Worm (Caenorhabditis elegans) whole organism, young adult: Measurements from ENCODE around the gene srg-3.

Experiments
- B0261.1 ChIP-seq: sonication (generic microtip); optimal IDR thresholded peaks from 2 replicates; lab custom pipeline; 2016; ENCODE audit warnings: mild to moderate bottlenecking, missing genetic modification characterization, moderate library complexity, missing compliant biosample characterization
- efl-1 ChIP-seq: fragments of 150-350 bp; optimal IDR thresholded peaks from 2 replicates; lab custom pipeline; 2014; ENCODE audit warnings: missing biosample characterization, missing genetic modification reagents, missing genetic modification characterization
- nfya-1 ChIP-seq: sonication (generic microtip); optimal IDR thresholded peaks from 2 replicates; lab custom pipeline; 2017; ENCODE audit warnings: antibody characterized with exemption, missing compliant biosample characterization, missing genetic modification characterization, borderline replicate concordance; ENCODE audit not compliant: insufficient read depth
- repo-1 ChIP-seq: sonication (generic microtip); optimal IDR thresholded peaks from 2 replicates; lab custom pipeline; 2017; ENCODE audit warnings: mild to moderate bottlenecking, missing genetic modification characterization, missing compliant biosample characterization
- snpc-4 ChIP-seq, 5 experiments: fragments of 150-350 bp in 1 of 5; sonication (generic microtip) in 4 of 5; optimal IDR thresholded peaks; 2 replicates each; lab custom pipeline; 2014 to 2018; ENCODE audit warnings: missing genetic modification characterization in 5 of 5, missing biosample characterization in 3 of 5, antibody characterized with exemption in 2 of 5, mild to moderate bottlenecking in 2 of 5, missing compliant biosample characterization in 2 of 5, missing genotype in 2 of 5, moderate library complexity in 2 of 5, missing genetic modification reagents in 1 of 5
- tlf-1 ChIP-seq: fragments of 200-800 bp; sonication (Bioruptor generic); optimal IDR thresholded peaks from 2 replicates; lab custom pipeline; 2018; ENCODE audit warnings: mild to moderate bottlenecking, missing genetic modification characterization, missing compliant biosample characterization
- unc-62 ChIP-seq: fragments of 150-350 bp; optimal IDR thresholded peaks from 2 replicates; lab custom pipeline; 2014; ENCODE audit warnings: missing biosample characterization, missing genetic modification reagents, missing genetic modification characterization

DNA sequence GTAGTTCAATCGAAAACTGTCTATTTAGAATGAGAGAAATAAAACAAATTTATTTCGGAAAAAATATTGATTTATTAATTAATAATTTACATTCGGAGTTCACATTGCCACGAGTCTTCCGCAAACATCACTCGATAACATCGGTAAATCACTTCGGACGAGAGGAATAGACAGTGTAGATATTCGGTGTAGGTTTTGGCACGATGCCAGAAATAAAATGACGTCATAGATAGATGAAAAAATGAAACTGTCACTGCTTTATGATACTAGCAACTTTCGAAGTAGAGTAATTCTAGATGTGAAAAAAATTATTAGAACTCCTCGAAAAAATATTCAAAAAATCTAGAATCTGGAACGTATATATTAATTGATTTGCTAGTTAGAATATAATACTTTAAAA is 9.3 kb upstream of the srg-3 start:
- no peak for TF ChIP-seq nfya-1 (tag; lab: Kevin White, UChicago)
- no peak for TF ChIP-seq B0261.1 (tag; lab: Kevin White, UChicago)
- no peak for TF ChIP-seq tlf-1
- no peak for TF ChIP-seq repo-1
- no peak for TF ChIP-seq efl-1 (GFP tag; lab: Kevin White, UChicago)
- TF ChIP-seq snpc-4 (GFP tag; optimal IDR thresholded peaks at IDR 0.05; lab: Kevin White, UChicago) = no peak
- no peak for TF ChIP-seq snpc-4 (tag; optimal IDR thresholded peaks at IDR 0.05; lab: Kevin White, UChicago)
- TF ChIP-seq unc-62 = no peak
